Fruit fly (Drosophila melanogaster) Kc167 (cell line): ENCODE measurements around the gene beta-Spec.

Source experiments
- Myc ChIP-seq: fragments of >200 bp; optimal IDR thresholded peaks from 2 replicates; lab custom pipeline; 2017; ENCODE audit warnings: missing external identifiers
- Sin3A ChIP-seq: fragments of >200 bp; optimal IDR thresholded peaks from 2 replicates; lab custom pipeline; 2018; ENCODE audit warnings: missing external identifiers
- h ChIP-seq: fragments of >200 bp; optimal IDR thresholded peaks from 3 replicates; lab custom pipeline; 2018; ENCODE audit warnings: missing external identifiers
- insv ChIP-seq: fragments of >200 bp; optimal IDR thresholded peaks from 3 replicates; lab custom pipeline; 2018; ENCODE audit warnings: missing external identifiers
- psq ChIP-seq: fragments of >200 bp; optimal IDR thresholded peaks from 2 replicates; lab custom pipeline; 2017; ENCODE audit warnings: missing external identifiers
- ttk ChIP-seq: sonication (Bioruptor generic); optimal IDR thresholded peaks from 2 replicates; lab custom pipeline; 2017; ENCODE audit warnings: missing external identifiers

The beta-Spec gene

DNA sequence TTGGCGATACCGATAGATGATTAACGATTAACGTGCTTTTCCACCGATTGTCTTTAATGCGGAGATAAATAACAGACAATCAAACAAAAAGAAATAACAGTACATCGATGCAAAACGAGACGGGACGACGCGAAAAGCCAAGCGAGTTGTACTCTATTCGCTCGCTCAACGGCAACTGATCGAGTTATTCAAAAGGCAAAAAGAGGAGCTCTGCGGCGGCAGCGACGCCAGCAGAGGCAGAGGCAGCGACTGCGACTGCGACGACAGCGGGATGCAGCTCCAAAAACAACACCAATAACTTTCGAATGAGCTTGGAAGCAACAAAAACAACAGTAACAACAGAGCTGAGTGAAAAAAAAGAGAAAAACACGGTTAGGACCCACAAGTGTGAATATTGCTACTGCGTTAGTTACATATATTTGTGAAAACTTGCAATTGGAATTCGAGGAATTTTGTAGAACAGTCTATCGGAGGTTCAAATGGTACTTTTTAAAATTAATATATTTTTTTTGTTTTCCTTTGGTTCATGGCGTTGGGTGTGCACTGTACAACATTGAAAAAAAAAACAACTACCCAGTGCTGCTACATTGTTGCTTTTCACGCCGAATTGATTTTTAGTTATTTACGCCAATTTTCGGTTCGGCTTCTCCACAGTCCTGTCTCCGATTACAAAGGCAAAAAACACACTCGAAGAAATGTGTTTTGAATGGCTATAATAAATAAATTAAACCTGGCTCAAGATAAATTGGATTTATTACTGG, 25.8 kb downstream of the beta-Spec start:
- TF ChIP-seq Sin3A (no peak), insv (lab: Kevin White, UChicago) (no peak), ttk (no peak), Myc (lab: Kevin White, UChicago) (no peak), psq (lab: Kevin White, UChicago) (no peak), h (lab: Kevin White, UChicago) (no peak)

DNA sequence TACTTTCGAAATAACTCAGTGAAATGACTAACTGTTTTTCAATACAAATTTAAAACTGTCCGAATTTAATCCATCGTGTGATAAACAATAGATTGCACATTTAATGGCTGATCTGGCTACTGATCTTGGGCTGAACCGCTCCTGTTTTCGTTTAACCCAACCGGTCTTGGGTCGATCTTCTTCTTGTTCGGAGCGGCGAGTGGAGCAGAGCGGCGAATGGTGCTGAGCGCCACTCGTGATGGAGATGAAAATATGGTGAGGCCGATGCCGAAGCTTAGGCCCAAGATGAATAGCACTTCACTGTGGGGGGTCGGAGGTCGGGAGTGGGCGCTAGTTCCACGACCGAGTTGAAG, 26.3 kb downstream of the beta-Spec start:
- TF ChIP-seq psq (lab: Kevin White, UChicago), result no peak

DNA sequence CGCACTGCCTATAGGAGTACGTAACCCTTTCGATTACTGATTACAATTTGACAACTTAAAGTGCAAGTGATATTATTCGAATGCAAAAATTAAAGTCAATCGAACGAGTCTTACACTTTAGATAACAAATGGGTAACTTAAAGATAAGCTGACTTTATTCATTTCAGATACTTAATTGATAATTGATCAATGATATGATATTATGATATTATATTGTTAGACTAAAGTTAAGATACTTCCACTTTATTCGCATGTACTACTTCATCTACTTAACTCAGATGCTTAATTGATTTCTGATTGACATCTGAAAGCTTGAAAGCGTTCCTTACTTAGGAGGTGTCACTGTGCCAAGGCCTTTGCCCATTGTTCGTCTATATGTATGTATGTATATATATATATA, 29.0 kb downstream of the beta-Spec start:
- TF ChIP-seq ttk (no peak), Sin3A (no peak), insv (lab: Kevin White, UChicago) (no peak), psq (lab: Kevin White, UChicago) (no peak), h (lab: Kevin White, UChicago) (no peak)

DNA sequence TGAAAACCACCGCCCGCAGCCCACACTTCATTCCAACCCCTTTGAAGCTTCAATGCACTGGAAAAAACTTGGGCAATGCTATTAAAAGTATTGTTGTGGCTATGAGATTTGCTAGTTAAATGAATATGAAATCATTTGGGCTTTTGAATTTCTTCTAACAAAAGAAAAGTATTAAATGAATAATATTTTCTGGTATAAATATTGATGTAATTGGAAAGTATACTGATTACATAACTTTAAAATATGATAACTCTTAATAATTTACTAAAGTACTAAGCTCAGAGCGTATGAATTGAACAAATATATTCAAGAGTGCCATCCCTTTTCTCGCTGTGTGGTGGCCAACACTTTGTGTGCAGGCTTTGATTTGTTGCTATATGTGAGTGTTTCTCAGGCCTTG, 35.6 kb downstream of the beta-Spec start:
- TF ChIP-seq h (lab: Kevin White, UChicago) (no peak), psq (lab: Kevin White, UChicago) (no peak), ttk (no peak), Myc (lab: Kevin White, UChicago) (no peak), Sin3A (no peak), insv (lab: Kevin White, UChicago) (no peak)

DNA sequence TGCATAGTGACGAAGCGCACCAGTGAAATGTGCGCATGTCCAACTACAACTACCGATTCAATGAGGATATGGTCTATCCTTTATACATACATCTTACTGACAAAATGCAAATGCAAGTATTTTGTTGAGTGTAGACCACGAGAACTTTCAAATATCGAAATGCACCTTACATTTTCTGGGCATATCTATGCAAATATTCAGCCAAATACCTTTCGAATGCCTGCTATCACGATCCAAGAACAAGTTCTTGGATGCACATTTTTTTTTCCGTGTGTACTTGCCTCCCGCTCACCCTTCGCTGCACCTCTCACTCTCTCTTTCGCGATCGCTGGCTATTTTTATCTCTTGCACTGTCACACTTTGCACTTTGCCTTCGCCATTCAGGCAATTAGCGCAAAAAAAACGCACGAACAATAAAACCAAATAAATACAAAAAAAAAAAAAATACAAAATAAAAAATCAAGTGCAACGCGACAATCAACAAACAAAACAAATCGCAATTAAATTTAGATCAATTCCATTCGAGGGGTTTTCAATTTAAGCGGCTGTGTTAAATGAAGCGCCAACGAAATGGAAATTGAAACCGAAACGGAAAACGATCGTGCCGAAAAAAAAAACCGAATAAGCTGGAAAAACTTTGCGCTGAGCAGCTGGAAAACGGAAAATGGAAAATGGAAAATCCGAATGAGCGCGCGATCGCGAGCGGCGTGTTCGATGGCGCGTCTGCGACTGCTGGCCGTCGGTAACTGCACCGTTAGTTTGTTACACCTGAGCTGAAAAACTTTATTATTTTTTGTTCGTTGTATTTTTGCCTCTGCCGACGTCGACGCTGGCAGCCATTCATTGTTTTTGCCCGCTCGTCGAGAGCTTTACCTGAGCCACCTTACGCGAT, 37.1 kb downstream of the beta-Spec start:
- no peak for TF ChIP-seq h (lab: Kevin White, UChicago)
- no peak for TF ChIP-seq psq (lab: Kevin White, UChicago)
- no peak for TF ChIP-seq Myc (lab: Kevin White, UChicago)
- no peak for TF ChIP-seq ttk
- TF ChIP-seq Sin3A, result no peak
- no peak for TF ChIP-seq insv (lab: Kevin White, UChicago)

DNA sequence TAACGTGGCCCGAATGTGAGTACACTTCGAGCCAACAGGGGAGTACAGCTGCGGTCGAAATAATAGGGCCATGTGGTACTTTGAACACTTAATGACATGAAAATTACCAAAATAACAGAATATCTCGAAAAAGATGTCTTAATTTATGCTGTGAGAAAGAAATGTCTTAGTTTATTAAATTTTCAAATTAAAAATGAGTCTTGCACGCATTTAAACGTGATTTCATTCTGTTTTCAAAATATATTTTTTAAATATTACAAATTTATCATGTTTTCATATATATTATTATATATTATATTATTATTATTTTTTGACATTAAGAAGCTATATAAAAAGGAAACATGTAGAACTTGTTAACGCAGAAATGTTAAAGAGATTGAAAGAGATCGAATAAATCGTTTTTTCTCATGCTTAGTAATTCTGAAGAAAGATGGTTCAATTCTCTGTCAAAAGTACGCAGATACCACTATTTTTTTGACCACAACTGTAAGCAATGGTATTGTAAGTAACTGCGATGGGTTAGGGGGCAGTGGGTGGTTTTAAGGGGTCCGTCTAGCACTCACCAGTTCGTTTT, 37.8 kb downstream of the beta-Spec start:
- TF ChIP-seq Myc (lab: Kevin White, UChicago), result no peak
- TF ChIP-seq insv (lab: Kevin White, UChicago), result no peak

DNA sequence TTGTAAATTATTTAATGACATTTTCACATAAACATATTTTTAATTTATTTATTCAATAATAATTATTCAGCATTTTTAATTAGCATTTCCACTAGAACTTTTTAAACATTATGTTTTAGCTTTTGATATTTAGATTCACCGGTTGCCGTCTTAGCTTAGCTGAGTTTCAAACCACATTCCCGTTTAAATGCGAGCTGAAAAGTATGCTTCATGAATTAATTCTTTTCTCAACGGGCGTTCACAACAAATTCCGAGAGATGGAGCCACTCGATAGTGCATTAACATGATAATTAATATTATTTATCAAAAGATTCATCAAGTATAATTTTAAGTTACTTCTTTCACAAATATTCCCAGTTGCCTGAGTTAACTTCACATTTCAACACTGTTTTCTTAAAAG, 38.5 kb downstream of the beta-Spec start:
- TF ChIP-seq h (lab: Kevin White, UChicago) (no peak), insv (lab: Kevin White, UChicago) (no peak)

DNA sequence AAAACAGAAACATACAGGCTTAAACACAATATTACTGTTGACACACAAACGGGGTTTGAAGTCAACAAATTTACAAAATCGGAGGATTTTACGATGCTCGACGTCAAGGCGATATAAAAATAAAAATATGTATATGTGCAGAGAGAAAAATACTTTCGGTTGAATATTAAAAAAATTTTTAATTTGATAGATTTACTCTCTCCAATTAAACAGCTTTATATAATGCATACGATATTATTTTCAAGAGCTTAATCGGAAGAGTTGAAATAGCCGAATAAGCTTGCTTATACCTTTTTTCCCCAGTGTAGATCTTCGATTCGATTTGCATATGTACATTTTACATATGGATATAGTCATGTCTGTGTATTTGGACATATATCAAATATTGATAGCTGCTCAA, 39.5 kb downstream of the beta-Spec start:
- TF ChIP-seq insv (lab: Kevin White, UChicago) (no peak), Myc (lab: Kevin White, UChicago) (no peak), Sin3A (no peak)

DNA sequence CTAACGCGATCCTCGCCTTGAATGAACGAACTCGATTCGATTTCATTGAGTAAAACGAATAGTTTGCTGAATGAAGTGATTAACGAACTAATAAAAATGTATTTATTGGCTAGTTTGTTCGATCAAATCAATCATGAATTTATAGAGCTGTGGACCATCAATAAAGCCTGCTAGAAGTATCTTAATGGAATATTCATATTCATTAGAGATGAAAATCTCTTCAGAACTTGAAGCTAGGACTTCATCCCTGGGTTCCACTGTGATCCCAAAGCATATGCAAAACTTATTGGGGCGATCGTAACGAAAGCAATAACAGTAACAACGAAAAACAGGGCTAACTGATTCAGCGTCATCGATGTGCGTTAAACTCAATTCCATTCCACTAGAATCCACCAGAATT, 40.1 kb downstream of the beta-Spec start:
- no peak for TF ChIP-seq h (lab: Kevin White, UChicago)
- no peak for TF ChIP-seq psq (lab: Kevin White, UChicago)
- no peak for TF ChIP-seq insv (lab: Kevin White, UChicago)
- TF ChIP-seq Sin3A, result no peak
- no peak for TF ChIP-seq Myc (lab: Kevin White, UChicago)
- no peak for TF ChIP-seq ttk

DNA sequence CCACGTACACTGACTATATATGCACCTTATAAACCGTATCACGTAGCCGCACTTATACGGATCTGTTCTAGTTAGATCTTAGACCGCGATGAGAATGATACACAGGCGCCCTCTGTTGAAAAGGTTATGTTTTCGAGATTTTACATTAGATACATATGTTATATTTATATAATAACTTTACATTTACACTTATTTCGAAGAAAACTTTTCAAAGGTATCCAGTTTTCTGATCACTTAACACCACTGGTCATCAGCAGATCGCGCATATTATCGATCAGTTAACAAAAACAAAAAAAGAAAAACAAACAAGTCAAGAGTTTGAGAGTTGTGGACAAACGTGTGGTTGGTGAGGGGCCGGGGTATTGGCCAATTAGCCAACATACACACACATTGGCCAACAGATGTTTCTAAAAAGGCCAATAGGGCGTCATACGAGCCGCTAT, 40.6 kb downstream of the beta-Spec start:
- no peak for TF ChIP-seq ttk
- no peak for TF ChIP-seq psq (lab: Kevin White, UChicago)
- TF ChIP-seq Myc (lab: Kevin White, UChicago), result no peak
- no peak for TF ChIP-seq Sin3A
- no peak for TF ChIP-seq insv (lab: Kevin White, UChicago)
- TF ChIP-seq h (lab: Kevin White, UChicago), result no peak

DNA sequence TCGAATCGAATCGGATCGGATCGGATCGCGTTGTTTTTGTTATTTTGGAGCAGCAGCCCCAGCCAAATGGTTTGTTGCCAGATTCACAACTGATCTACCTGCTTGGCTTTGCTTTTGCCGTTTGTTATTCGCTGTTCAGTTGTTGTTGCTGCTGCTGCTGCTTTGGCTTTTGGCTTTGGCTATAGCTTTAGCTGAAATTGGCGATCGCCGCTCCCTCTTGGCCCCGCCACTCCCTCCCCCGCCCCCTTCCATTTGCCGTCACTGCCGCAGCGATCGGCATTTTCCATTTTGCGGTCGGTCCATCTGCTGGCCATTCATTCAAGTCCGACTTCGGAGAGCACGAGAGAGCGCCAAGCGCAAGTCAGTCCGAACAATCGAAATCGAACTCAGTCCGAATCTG, 41.3 kb downstream of the beta-Spec start, which contains the start of gene chas:
Gene chas (minus strand): TSS at position 295 of the 400 bp plus-strand sequence.
- TF ChIP-seq h (lab: Kevin White, UChicago) (no peak), Myc (lab: Kevin White, UChicago) (no peak), insv (lab: Kevin White, UChicago) (no peak), ttk (no peak), Sin3A (no peak), psq (lab: Kevin White, UChicago) (no peak)

DNA sequence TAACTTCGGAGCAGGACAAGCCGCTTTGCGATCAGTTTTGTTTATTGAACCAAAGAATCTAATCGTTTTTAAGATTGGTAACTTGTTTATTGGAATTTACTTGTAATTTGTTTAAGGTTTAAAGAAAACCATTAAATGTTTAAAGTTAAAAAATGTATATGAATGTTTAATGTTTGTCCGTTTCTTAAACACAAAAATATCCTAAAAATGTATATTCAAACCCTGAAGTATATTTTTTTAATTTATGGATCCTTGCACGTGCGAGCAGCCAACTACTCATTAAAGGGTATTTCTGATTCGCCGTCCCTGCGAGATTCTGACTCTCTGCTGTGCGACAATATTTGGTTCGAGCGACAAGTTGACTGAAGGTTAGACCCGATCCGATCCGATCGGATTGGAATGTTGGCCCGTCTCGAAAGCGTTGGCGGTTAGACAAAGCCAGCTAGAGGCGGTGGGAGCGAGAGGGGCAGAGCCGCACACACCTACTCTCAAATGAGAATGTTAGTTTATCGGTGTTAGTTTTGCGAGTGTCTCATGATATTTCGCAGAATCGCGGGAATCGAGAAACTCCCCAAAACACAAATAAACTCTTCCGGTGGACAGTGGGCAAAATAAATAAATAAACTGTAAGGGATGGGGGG, 41.8 kb downstream of the beta-Spec start:
- no peak for TF ChIP-seq ttk
- TF ChIP-seq h (lab: Kevin White, UChicago), result no peak
